In genomic region chr3R:20544952-20545351, dm6 we compare ENCODE assay signal across 4 fruit fly cellular contexts.
TF ChIP-seq lines count a peak whose summit lies in the region.

No protein-coding gene starts in this region.

- no peak for TF ChIP-seq CTCF in whole organism, embryonic (GFP tag; optimal IDR thresholded peaks at IDR 0.05; lab: Kevin White, UChicago)

TF ChIP-seq in whole organism, adult, 20 proteins besides CTCF, POLR2A, EP300 and RAD21:
- TF ChIP-seq CG5204 (GFP tag; optimal IDR thresholded peaks at IDR 0.05; lab: Kevin White, UChicago), result no peak
- peak; percentile 66 for TF ChIP-seq tj (GFP tag; optimal IDR thresholded peaks at IDR 0.05; lab: Kevin White, UChicago)
- peak; percentile 87 for TF ChIP-seq kay (GFP tag; lab: Kevin White, UChicago; ENCODE audit: borderline replicate concordance)
TF ChIP-seq in whole organism, adult: peak in this region for 2.

TF ChIP-seq in whole organism, embryonic, 481 proteins besides CTCF, POLR2A, EP300 and RAD21:
- TF ChIP-seq Drgx (GFP tag; IDR thresholded peaks at IDR 0.05; lab: Robert Waterston, UW) (0 out of 2 replicates have a peak, but pooled peaks have one; percentile 8), odd (GFP tag; optimal IDR thresholded peaks at IDR 0.05; lab: Kevin White, UChicago) (no peak)

TF ChIP-seq in whole organism, prepupa, 60 proteins besides CTCF, POLR2A, EP300 and RAD21:
- TF ChIP-seq salr (GFP tag; optimal IDR thresholded peaks at IDR 0.05; lab: Kevin White, UChicago) (no peak), OdsH (GFP tag; optimal IDR thresholded peaks at IDR 0.05; lab: Kevin White, UChicago) (peak; percentile 17)

TF ChIP-seq in whole organism, wandering third instar larva, 38 proteins besides CTCF, POLR2A, EP300 and RAD21:
- TF ChIP-seq Rel (GFP tag; optimal IDR thresholded peaks at IDR 0.05; lab: Kevin White, UChicago), result no peak
- TF ChIP-seq Rel (tag; optimal IDR thresholded peaks at IDR 0.05; lab: Kevin White, UChicago), result no peak
- no peak for TF ChIP-seq CG9705 (GFP tag; optimal IDR thresholded peaks at IDR 0.05; lab: Kevin White, UChicago)
- peak; percentile 17 for TF ChIP-seq brk (GFP tag; optimal IDR thresholded peaks at IDR 0.05; lab: Kevin White, UChicago)
- no peak for TF ChIP-seq CG32264 (GFP tag; optimal IDR thresholded peaks at IDR 0.05; lab: Kevin White, UChicago)
- TF ChIP-seq dsf (GFP tag; optimal IDR thresholded peaks at IDR 0.05; lab: Kevin White, UChicago; ENCODE audit: borderline replicate concordance), result no peak
